Worm (Caenorhabditis elegans) whole organism, L4/young adult: ENCODE results near the gene fbxa-137.
"Not testable (repeated sequence)": the region's sequence is repeated elsewhere in the genome, so short reads cannot be mapped to it uniquely, and the experiment has no call there.

Experiments
- W03F9.2 ChIP-seq: fragments of 150-350 bp; optimal IDR thresholded peaks from 2 replicates; lab custom pipeline; 2014; ENCODE audit warnings: missing biosample characterization, missing genetic modification characterization
- him-1 ChIP-seq: sonication (generic microtip); optimal IDR thresholded peaks from 2 replicates; lab custom pipeline; 2016; ENCODE audit warnings: missing genotype, missing genetic modification reagents, missing genetic modification characterization, missing compliant biosample characterization

DNA sequence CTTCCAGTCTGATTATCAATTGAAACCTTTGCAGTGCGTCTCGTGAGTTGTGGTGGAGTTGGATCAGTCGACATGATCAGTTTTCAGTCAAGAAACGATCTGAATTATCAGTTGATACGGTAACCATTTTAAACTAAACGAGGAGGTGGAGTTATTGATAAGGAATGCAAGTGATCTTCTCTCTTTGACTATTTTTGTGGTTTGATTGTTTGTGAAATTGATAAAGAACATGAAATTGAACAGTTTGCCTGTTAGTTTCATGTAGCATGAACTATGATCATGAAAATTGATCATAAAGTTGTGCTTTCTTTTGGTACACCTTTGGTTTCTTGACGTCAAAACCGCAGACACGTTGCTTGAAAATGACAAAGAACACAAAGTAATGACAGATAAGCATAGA, 43.9 kb downstream of the fbxa-137 start, which contains the start of gene pud-1.2:
- not testable (repeated sequence) for TF ChIP-seq him-1; W03F9.2 (tag; lab: Kevin White, UChicago)
